Fruit fly (Drosophila melanogaster): ENCODE data around the gene 5PtaseI.

DNA sequence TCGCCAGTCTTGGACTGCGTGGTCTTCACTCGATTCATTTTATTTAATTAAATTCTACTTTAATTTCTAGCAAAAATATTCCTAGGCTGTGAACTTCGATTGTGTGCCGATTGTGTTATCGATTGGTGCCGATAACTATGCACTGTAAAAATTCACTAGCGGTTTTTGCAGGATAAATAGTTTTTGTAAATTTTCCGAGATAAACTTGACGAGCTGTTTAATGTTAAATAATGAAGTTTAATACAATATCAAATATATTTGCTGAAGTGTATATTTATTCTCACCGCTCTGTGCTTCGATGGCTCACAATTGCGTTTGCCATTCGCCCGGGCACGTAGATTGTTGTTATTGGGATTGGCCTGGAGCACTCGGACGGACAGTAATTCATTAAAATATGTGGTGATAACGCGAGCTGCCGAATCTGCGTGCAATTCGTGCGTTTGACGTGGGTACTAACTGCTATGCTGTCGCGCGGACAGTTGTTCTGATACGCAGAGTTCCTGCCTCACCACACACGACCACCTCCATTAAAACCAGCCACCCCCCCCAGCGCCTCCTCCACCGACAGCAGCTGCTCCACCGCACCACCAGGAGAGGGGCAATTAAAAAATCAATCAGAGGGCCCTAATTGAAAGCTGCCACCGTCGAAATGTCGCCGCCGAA is 19.9 kb downstream of the 5PtaseI start, which contains the start of the genes EMC6 and Hr96:
- peak; percentile 92 for TF ChIP-seq CG11617 (GFP tag; optimal IDR thresholded peaks at IDR 0.05)
- peak; percentile 88 for TF ChIP-seq CG12768 (GFP tag; optimal IDR thresholded peaks at IDR 0.05)
- no peak for TF ChIP-seq CG5204 (GFP tag; optimal IDR thresholded peaks at IDR 0.05)
- TF ChIP-seq cic (GFP tag; optimal IDR thresholded peaks at IDR 0.05), result peak; percentile 67
- TF ChIP-seq ovo (GFP tag; optimal IDR thresholded peaks at IDR 0.05), result peak; percentile 65
- TF ChIP-seq cnc (optimal IDR thresholded peaks at IDR 0.05), result no peak
- TF ChIP-seq Hr96 (GFP tag; optimal IDR thresholded peaks at IDR 0.05), result no peak
- peak; percentile 92 for TF ChIP-seq CG7101 (tag; optimal IDR thresholded peaks at IDR 0.05)
- peak; percentile 91 for TF ChIP-seq CG33017 (tag; optimal IDR thresholded peaks at IDR 0.05)
- TF ChIP-seq CG14711 (tag; optimal IDR thresholded peaks at IDR 0.05), result peak; percentile 83

Measured in whole organism, adult.